Fruit fly (Drosophila melanogaster) whole organism, embryonic: Measurements from ENCODE around the gene vsg.

Source experiments
- ATbp ChIP-seq: fragments of 200-800 bp; sonication (Bioruptor generic); optimal IDR thresholded peaks from 2 replicates; lab custom pipeline; 2017; ENCODE audit warnings: missing biosample characterization, mild to moderate bottlenecking, missing genetic modification characterization, missing genetic modification reagents
- Antp ChIP-seq: fragments of 200-800 bp; sonication (Bioruptor generic); optimal IDR thresholded peaks from 3 replicates; lab custom pipeline; 2016; ENCODE audit warnings: missing biosample characterization, missing genetic modification characterization
- Atf3 ChIP-seq: fragments of 200-800 bp; sonication (Bioruptor generic); optimal IDR thresholded peaks from 3 replicates; lab custom pipeline; 2016; ENCODE audit warnings: missing biosample characterization, missing genetic modification characterization
- CG10321 ChIP-seq: fragments of 200-800 bp; sonication (Bioruptor generic); IDR thresholded peaks from 2 replicates; pipeline ENCODE4 v1.3.6; 2022; ENCODE audit warnings: missing biosample characterization, missing genetic modification characterization
- CG11504 ChIP-seq: fragments of 200-800 bp; sonication (Bioruptor generic); optimal IDR thresholded peaks from 3 replicates; lab custom pipeline; 2019; ENCODE audit warnings: missing biosample characterization, mild to moderate bottlenecking, missing genetic modification characterization, moderate library complexity
- CG13894 ChIP-seq: fragments of 200-800 bp; sonication (Bioruptor generic); optimal IDR thresholded peaks from 3 replicates; lab custom pipeline; 2018; ENCODE audit warnings: missing biosample characterization, mild to moderate bottlenecking, missing genetic modification characterization, moderate library complexity
- CG14441 ChIP-seq: fragments of 200-800 bp; sonication (Bioruptor generic); IDR thresholded peaks from 2 replicates; pipeline ENCODE4 v1.3.6; 2022; ENCODE audit warnings: missing biosample characterization, missing genetic modification characterization
- CG15479 ChIP-seq: fragments of 200-800 bp; sonication (Bioruptor generic); optimal IDR thresholded peaks from 3 replicates; lab custom pipeline; 2019; ENCODE audit warnings: missing biosample characterization, mild to moderate bottlenecking, missing genetic modification characterization, moderate library complexity
- CG1602 ChIP-seq: fragments of 200-800 bp; sonication (Bioruptor generic); optimal IDR thresholded peaks from 3 replicates; lab custom pipeline; 2016; ENCODE audit warnings: missing biosample characterization, missing genetic modification characterization
- CG1603 ChIP-seq: fragments of 200-800 bp; sonication (Bioruptor generic); optimal IDR thresholded peaks from 2 replicates; lab custom pipeline; 2019; ENCODE audit warnings: missing biosample characterization, mild to moderate bottlenecking, missing genetic modification characterization, moderate library complexity
- CG17361 ChIP-seq: fragments of 200-800 bp; sonication (Bioruptor generic); IDR thresholded peaks from 3 replicates; pipeline ENCODE4 v1.3.6; 2022; ENCODE audit warnings: missing biosample characterization, missing genetic modification characterization
- CG18262 ChIP-seq: fragments of 200-800 bp; optimal IDR thresholded peaks from 3 replicates; lab custom pipeline; 2019; ENCODE audit warnings: missing biosample characterization, mild to moderate bottlenecking, missing genetic modification characterization, moderate library complexity
- CG18619 ChIP-seq: fragments of 200-800 bp; sonication (Bioruptor generic); optimal IDR thresholded peaks from 3 replicates; lab custom pipeline; 2017; ENCODE audit warnings: missing biosample characterization, mild to moderate bottlenecking, missing genetic modification characterization
- CG2712 ChIP-seq: fragments of 200-800 bp; optimal IDR thresholded peaks from 3 replicates; lab custom pipeline; 2019; ENCODE audit warnings: missing biosample characterization, mild to moderate bottlenecking, missing genetic modification characterization, moderate library complexity
- CG3163 ChIP-seq: fragments of 200-800 bp; sonication (Bioruptor generic); optimal IDR thresholded peaks from 3 replicates; lab custom pipeline; 2016; ENCODE audit warnings: missing biosample characterization, missing genetic modification characterization
- CG3281 ChIP-seq: fragments of 200-800 bp; sonication (Bioruptor generic); optimal IDR thresholded peaks from 3 replicates; lab custom pipeline; 2017; ENCODE audit warnings: missing biosample characterization, mild to moderate bottlenecking, missing genetic modification characterization
- CG4282 ChIP-seq: fragments of 200-800 bp; sonication (Bioruptor generic); optimal IDR thresholded peaks from 2 replicates; lab custom pipeline; 2016; ENCODE audit warnings: missing biosample characterization, missing genetic modification characterization
- CG4707 ChIP-seq: fragments of 200-800 bp; sonication (Bioruptor generic); optimal IDR thresholded peaks from 2 replicates; lab custom pipeline; 2018; ENCODE audit warnings: missing biosample characterization, mild to moderate bottlenecking, missing genetic modification characterization, moderate library complexity
- CG5953 ChIP-seq: fragments of 200-800 bp; sonication (Bioruptor generic); IDR thresholded peaks from 2 replicates; pipeline ENCODE4 v1.3.6; 2022; ENCODE audit warnings: missing biosample characterization, missing genetic modification characterization
- CG6813 ChIP-seq: fragments of 200-800 bp; sonication (Bioruptor generic); optimal IDR thresholded peaks from 2 replicates; lab custom pipeline; 2017; ENCODE audit warnings: missing biosample characterization, missing genetic modification characterization, mild to moderate bottlenecking, moderate library complexity, missing genetic modification reagents
- CG6854 ChIP-seq: fragments of 200-800 bp; sonication (Bioruptor generic); optimal IDR thresholded peaks from 3 replicates; lab custom pipeline; 2017; ENCODE audit warnings: missing biosample characterization, mild to moderate bottlenecking, missing genetic modification characterization
- CG8388 ChIP-seq: fragments of 200-800 bp; sonication (Bioruptor generic); optimal IDR thresholded peaks from 2 replicates; lab custom pipeline; 2019; ENCODE audit warnings: missing biosample characterization, mild to moderate bottlenecking, missing genetic modification characterization, moderate library complexity
- CTCF ChIP-seq: fragments of 200-800 bp; sonication (Bioruptor generic); optimal IDR thresholded peaks from 2 replicates; lab custom pipeline; 2017; ENCODE audit warnings: missing biosample characterization, mild to moderate bottlenecking, missing genetic modification characterization, moderate library complexity
- Camta ChIP-seq: fragments of 200-800 bp; sonication (Bioruptor generic); optimal IDR thresholded peaks from 2 replicates; lab custom pipeline; 2016; ENCODE audit warnings: missing biosample characterization, missing genetic modification characterization
- Dip2 ChIP-seq: fragments of 200-800 bp; sonication (Bioruptor generic); IDR thresholded peaks from 2 replicates; pipeline ENCODE4 v1.3.6; 2022; ENCODE audit warnings: missing biosample characterization, missing genetic modification characterization
- Gsc ChIP-seq: fragments of 200-800 bp; sonication (Bioruptor generic); IDR thresholded peaks from 2 replicates; pipeline ENCODE4 v1.3.6; 2022; ENCODE audit warnings: missing biosample characterization, missing genetic modification characterization
- HmgZ ChIP-seq: fragments of 200-800 bp; sonication (Bioruptor generic); optimal IDR thresholded peaks from 2 replicates; lab custom pipeline; 2018; ENCODE audit warnings: missing biosample characterization, mild to moderate bottlenecking, missing genetic modification characterization
- Jarid2 ChIP-seq: fragments of 200-800 bp; sonication (Bioruptor generic); optimal IDR thresholded peaks from 3 replicates; lab custom pipeline; 2017; ENCODE audit warnings: mild to moderate bottlenecking, missing biosample characterization, missing genetic modification reagents, missing genetic modification characterization
- Lhr ChIP-seq: fragments of 200-800 bp; sonication (Bioruptor generic); optimal IDR thresholded peaks from 3 replicates; lab custom pipeline; 2017; ENCODE audit warnings: mild to moderate bottlenecking, missing biosample characterization, missing genetic modification reagents, missing genetic modification characterization
- Mad ChIP-seq: fragments of 200-800 bp; sonication (Bioruptor generic); optimal IDR thresholded peaks from 2 replicates; lab custom pipeline; 2016; ENCODE audit warnings: missing biosample characterization, missing genetic modification characterization
- Med ChIP-seq: fragments of 200-800 bp; sonication (Bioruptor generic); peaks from one replicate; lab custom pipeline; 2016; ENCODE audit warnings: missing biosample characterization, missing genetic modification characterization, mild to moderate bottlenecking, inconsistent platforms, moderate library complexity
- NC2β ChIP-seq: fragments of 200-800 bp; sonication (Bioruptor generic); optimal IDR thresholded peaks from 2 replicates; lab custom pipeline; 2016; ENCODE audit warnings: missing biosample characterization, missing genetic modification characterization
- Nf-YB ChIP-seq: fragments of 200-800 bp; sonication (Bioruptor generic); optimal IDR thresholded peaks from 3 replicates; lab custom pipeline; 2019; ENCODE audit warnings: missing biosample characterization, mild to moderate bottlenecking, missing genetic modification characterization, moderate library complexity
- NfI ChIP-seq: fragments of 200-800 bp; sonication (Bioruptor generic); optimal IDR thresholded peaks from 3 replicates; lab custom pipeline; 2018; ENCODE audit warnings: missing biosample characterization, mild to moderate bottlenecking, missing genetic modification characterization, moderate library complexity
- Optix ChIP-seq: fragments of 200-800 bp; sonication (Bioruptor generic); IDR thresholded peaks from 3 replicates; pipeline ENCODE4 v1.3.6; 2022; ENCODE audit warnings: missing biosample characterization, missing genetic modification characterization
- Six4 ChIP-seq: fragments of 200-800 bp; sonication (Bioruptor generic); optimal IDR thresholded peaks from 2 replicates; lab custom pipeline; 2016; ENCODE audit warnings: missing biosample characterization, missing genetic modification characterization
- Xrp1 ChIP-seq: fragments of 200-800 bp; sonication (Bioruptor generic); IDR thresholded peaks from 2 replicates; pipeline ENCODE4 v1.3.6; 2022; ENCODE audit warnings: missing biosample characterization, missing genetic modification characterization
- bowl ChIP-seq: fragments of 200-800 bp; sonication (Bioruptor generic); IDR thresholded peaks from 2 replicates; pipeline ENCODE4 v1.3.6; 2022; ENCODE audit warnings: missing biosample characterization, missing genetic modification characterization
- disco-r ChIP-seq: fragments of 200-800 bp; sonication (Bioruptor generic); optimal IDR thresholded peaks from 2 replicates; lab custom pipeline; 2016; ENCODE audit warnings: missing biosample characterization, missing genetic modification characterization
- eve ChIP-seq, 2 experiments: fragments of >200 bp; optimal IDR thresholded peaks; 2 replicates each; lab custom pipeline; 2017; ENCODE audit warnings: missing biosample characterization in 2 of 2, missing genetic modification characterization in 2 of 2
- fd64A ChIP-seq: fragments of 200-800 bp; sonication (Bioruptor generic); optimal IDR thresholded peaks from 3 replicates; lab custom pipeline; 2018; ENCODE audit warnings: missing biosample characterization, mild to moderate bottlenecking, missing genetic modification characterization
- hkb ChIP-seq, 2 experiments: fragments of 200-800 bp in 1 of 2; fragments of >200 bp in 1 of 2; sonication (Bioruptor generic) in 1 of 2; IDR thresholded peaks in 1 of 2; optimal IDR thresholded peaks in 1 of 2; 2 replicates each; pipeline versions ENCODE4 v1.3.6 to Lab custom; 2017 to 2022; ENCODE audit warnings: missing biosample characterization in 1 of 2, missing genetic modification characterization in 1 of 2
- inv ChIP-seq: fragments of 200-800 bp; sonication (Bioruptor generic); IDR thresholded peaks from 2 replicates; pipeline ENCODE4 v1.3.6; 2022; ENCODE audit warnings: missing biosample characterization, missing genetic modification characterization; ENCODE audit not compliant: partially characterized antibody
- phol ChIP-seq: fragments of 200-800 bp; sonication (Bioruptor generic); optimal IDR thresholded peaks from 3 replicates; lab custom pipeline; 2018; ENCODE audit warnings: missing biosample characterization, mild to moderate bottlenecking, missing genetic modification characterization, moderate library complexity
- psq ChIP-seq: fragments of 200-800 bp; sonication (Bioruptor generic); optimal IDR thresholded peaks from 2 replicates; lab custom pipeline; 2017; ENCODE audit warnings: missing biosample characterization, missing genetic modification characterization
- ro ChIP-seq: fragments of 200-800 bp; sonication (Bioruptor generic); IDR thresholded peaks from 2 replicates; pipeline ENCODE4 v1.3.6; 2022; ENCODE audit warnings: missing biosample characterization, missing genetic modification characterization
- row ChIP-seq: fragments of 200-800 bp; sonication (Bioruptor generic); IDR thresholded peaks from 3 replicates; pipeline ENCODE4 v1.3.6; 2022; ENCODE audit warnings: missing biosample characterization, missing genetic modification characterization
- sens ChIP-seq: fragments of 200-800 bp; sonication (Bioruptor generic); peaks from one replicate; lab custom pipeline; 2016; ENCODE audit warnings: missing biosample characterization, missing genetic modification characterization
- sima ChIP-seq: fragments of 200-800 bp; sonication (Bioruptor generic); optimal IDR thresholded peaks from 2 replicates; lab custom pipeline; 2016; ENCODE audit warnings: missing biosample characterization, missing genetic modification characterization
- tll ChIP-seq, 2 experiments: fragments of 200-800 bp in 1 of 2; fragments of >200 bp in 1 of 2; sonication (Bioruptor generic) in 1 of 2; optimal IDR thresholded peaks; 2 replicates each; lab custom pipeline; 2017 to 2019; ENCODE audit warnings: missing biosample characterization in 2 of 2, missing genetic modification characterization in 2 of 2, mild to moderate bottlenecking in 1 of 2, moderate library complexity in 1 of 2
- wdn ChIP-seq: fragments of 200-800 bp; sonication (Bioruptor generic); IDR thresholded peaks from 2 replicates; pipeline ENCODE4 v1.3.6; 2022; ENCODE audit warnings: missing biosample characterization, missing genetic modification characterization

vsg gene

DNA sequence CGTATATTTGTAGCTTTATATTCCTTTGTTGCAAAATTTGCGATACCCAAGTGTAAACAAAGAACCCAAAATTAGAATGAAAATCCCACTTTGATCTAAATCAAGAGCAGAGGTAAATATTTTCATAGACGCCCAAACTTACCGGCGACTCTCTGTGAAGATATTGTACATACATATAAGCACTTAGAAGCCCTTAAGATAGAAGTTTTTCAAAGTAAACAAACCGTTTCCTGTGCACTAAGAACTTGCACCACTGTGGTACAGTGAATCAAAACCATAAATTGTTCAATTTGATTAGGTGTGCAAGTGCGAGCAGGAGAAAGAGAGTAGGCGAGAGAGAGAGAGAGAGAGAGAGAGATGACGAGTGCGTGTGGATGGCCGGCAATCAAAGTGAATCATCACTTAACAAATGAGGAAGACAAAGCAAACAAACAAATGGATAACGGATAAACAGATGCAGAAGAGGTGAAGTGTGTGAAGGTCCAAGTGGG, 36.1 kb upstream of the vsg start (continued):
- no peak for TF ChIP-seq bowl (GFP tag; lab: Robert Waterston, UW)
- peak; percentile 3 for TF ChIP-seq psq (GFP tag; lab: Kevin White, UChicago)
- no peak for TF ChIP-seq disco-r (GFP tag; lab: Kevin White, UChicago)
- TF ChIP-seq Jarid2 (GFP tag; lab: Kevin White, UChicago): no peak
- no peak for TF ChIP-seq Mad (GFP tag; lab: Kevin White, UChicago)
- peak in 1 of 2 experiments; percentile 54 for TF ChIP-seq eve (GFP tag; optimal IDR thresholded peaks at IDR 0.05; lab: Kevin White, UChicago)
- peak; percentile 68 for TF ChIP-seq CG8388 (GFP tag; lab: Kevin White, UChicago)
- TF ChIP-seq Med: peak; percentile 63
- TF ChIP-seq row (GFP tag; lab: Robert Waterston, UW): peak; percentile 43; the same call in 1 of the 3 replicates
- peak; percentile 42 for TF ChIP-seq fd64A (GFP tag; lab: Kevin White, UChicago)
- TF ChIP-seq ATbp: peak; percentile 41
- TF ChIP-seq CG4282 (GFP tag; lab: Kevin White, UChicago): peak; percentile 53
- no peak for TF ChIP-seq NC2β
- TF ChIP-seq CG18262 (tag; lab: Kevin White, UChicago): peak; percentile 35
- no peak for TF ChIP-seq sima (GFP tag; lab: Kevin White, UChicago)
- TF ChIP-seq CG2712: peak; percentile 28
- no peak for TF ChIP-seq Camta (GFP tag; lab: Kevin White, UChicago)
- peak; percentile 33; the same call in 1 of the 2 replicates for TF ChIP-seq Xrp1 (GFP tag; lab: Robert Waterston, UW)
- no peak for TF ChIP-seq hkb (optimal IDR thresholded peaks at IDR 0.05; lab: Kevin White, UChicago)
- no peak for TF ChIP-seq hkb (GFP tag; IDR thresholded peaks at IDR 0.05; lab: Robert Waterston, UW)
- no peak for TF ChIP-seq CG11504 (tag; lab: Kevin White, UChicago)
- peak; percentile 17 for TF ChIP-seq CG3163
- peak; percentile 16 for TF ChIP-seq CG4707 (GFP tag; lab: Kevin White, UChicago)
- TF ChIP-seq wdn: no peak
- TF ChIP-seq Atf3 (GFP tag; lab: Kevin White, UChicago): no peak
- no peak for TF ChIP-seq HmgZ (tag; lab: Kevin White, UChicago)
- peak; percentile 3 for TF ChIP-seq NfI
- no peak for TF ChIP-seq phol (tag; lab: Kevin White, UChicago)
- TF ChIP-seq CTCF: no peak
- TF ChIP-seq Antp (GFP tag; lab: Kevin White, UChicago): peak; percentile 3
- TF ChIP-seq ro: no peak
- TF ChIP-seq CG18619 (GFP tag; lab: Kevin White, UChicago): no peak
- TF ChIP-seq CG6813 (GFP tag; lab: Kevin White, UChicago): peak; percentile 4
- TF ChIP-seq Nf-YB (GFP tag; lab: Kevin White, UChicago): no peak
- TF ChIP-seq Dip2: no peak
- TF ChIP-seq CG10321 (GFP tag; lab: Robert Waterston, UW): peak; percentile 68
- TF ChIP-seq Six4 (GFP tag; lab: Kevin White, UChicago): no peak
- peak; percentile 36 for TF ChIP-seq CG1603
- no peak for TF ChIP-seq CG13894
- TF ChIP-seq CG17361 (GFP tag; lab: Robert Waterston, UW): 0 out of 3 replicates have a peak, but pooled peaks have one; percentile 35
- TF ChIP-seq CG14441 (GFP tag; lab: Robert Waterston, UW): no peak
- TF ChIP-seq CG6854 (GFP tag; lab: Kevin White, UChicago): no peak
- no peak for TF ChIP-seq CG5953 (GFP tag; lab: Robert Waterston, UW)
- TF ChIP-seq tll (GFP tag; optimal IDR thresholded peaks at IDR 0.05; lab: Kevin White, UChicago): peak in 1 of 2 experiments; percentile 42
- no peak for TF ChIP-seq inv (GFP tag; lab: Robert Waterston, UW)
- no peak for TF ChIP-seq CG3281 (GFP tag; lab: Kevin White, UChicago)
- TF ChIP-seq CG15479: peak; percentile 92
- no peak for TF ChIP-seq Gsc
- TF ChIP-seq Lhr (GFP tag; lab: Kevin White, UChicago): no peak
- peak; percentile 12; the same call in 1 of the 3 replicates for TF ChIP-seq Optix (GFP tag; lab: Robert Waterston, UW)
- peak; percentile 86 for TF ChIP-seq sens (GFP tag; lab: Kevin White, UChicago)
- TF ChIP-seq CG1602 (GFP tag; lab: Kevin White, UChicago): no peak
